Fruit fly (Drosophila melanogaster) whole organism, embryonic: ENCODE results near the gene Hsp22.
A peak's percentile ranks its signal among the peaks of the same experiment; 100 is the strongest.

Experiments
- Atf-2 ChIP-seq: fragments of 200-800 bp; sonication (Bioruptor generic); optimal IDR thresholded peaks from 2 replicates; lab custom pipeline; 2016; ENCODE audit warnings: missing biosample characterization, missing genetic modification characterization
- B-H2 ChIP-seq: fragments of 200-800 bp; sonication (Bioruptor generic); optimal IDR thresholded peaks from 2 replicates; lab custom pipeline; 2018; ENCODE audit warnings: missing biosample characterization, mild to moderate bottlenecking, missing genetic modification characterization
- Bgb ChIP-seq: fragments of 200-800 bp; sonication (Bioruptor generic); IDR thresholded peaks from 2 replicates; pipeline ENCODE4 v1.3.6; 2022; ENCODE audit warnings: missing biosample characterization, missing genetic modification characterization; ENCODE audit not compliant: partially characterized antibody
- CG10209 ChIP-seq: fragments of 200-800 bp; sonication (Bioruptor generic); optimal IDR thresholded peaks from 3 replicates; lab custom pipeline; 2017; ENCODE audit warnings: missing biosample characterization, mild to moderate bottlenecking, missing genetic modification characterization, missing genetic modification reagents
- CG10267 ChIP-seq: fragments of 200-800 bp; sonication (Bioruptor generic); optimal IDR thresholded peaks from 2 replicates; lab custom pipeline; 2018; ENCODE audit warnings: missing biosample characterization, mild to moderate bottlenecking, missing genetic modification characterization, moderate library complexity
- CG12659 ChIP-seq: fragments of 200-800 bp; sonication (Bioruptor generic); optimal IDR thresholded peaks from 3 replicates; lab custom pipeline; 2017; ENCODE audit warnings: mild to moderate bottlenecking, missing biosample characterization, missing genetic modification reagents, missing genetic modification characterization
- CG18764 ChIP-seq: fragments of 200-800 bp; sonication (Bioruptor generic); optimal IDR thresholded peaks from 3 replicates; lab custom pipeline; 2016; ENCODE audit warnings: missing biosample characterization, missing genetic modification characterization
- CG2712 ChIP-seq: fragments of 200-800 bp; optimal IDR thresholded peaks from 3 replicates; lab custom pipeline; 2019; ENCODE audit warnings: missing biosample characterization, mild to moderate bottlenecking, missing genetic modification characterization, moderate library complexity
- CG32767 ChIP-seq: fragments of 200-800 bp; sonication (Bioruptor generic); IDR thresholded peaks from 2 replicates; pipeline ENCODE4 v1.3.6; 2022; ENCODE audit warnings: missing biosample characterization, missing genetic modification characterization
- CG33557 ChIP-seq: fragments of 200-800 bp; sonication (Bioruptor generic); optimal IDR thresholded peaks from 2 replicates; lab custom pipeline; 2019; ENCODE audit warnings: missing biosample characterization, mild to moderate bottlenecking, missing genetic modification characterization, moderate library complexity
- CG34224 ChIP-seq: fragments of 200-800 bp; sonication (Bioruptor generic); IDR thresholded peaks from 3 replicates; pipeline ENCODE4 v1.3.6; 2022; ENCODE audit warnings: missing biosample characterization, missing genetic modification characterization; ENCODE audit not compliant: partially characterized antibody
- CG34376 ChIP-seq: fragments of 200-800 bp; sonication (Bioruptor generic); optimal IDR thresholded peaks from 2 replicates; lab custom pipeline; 2018; ENCODE audit warnings: missing biosample characterization, mild to moderate bottlenecking, missing genetic modification characterization
- CG6254 ChIP-seq: fragments of 200-800 bp; sonication (Bioruptor generic); optimal IDR thresholded peaks from 3 replicates; lab custom pipeline; 2017; ENCODE audit warnings: mild to moderate bottlenecking, missing biosample characterization, missing genetic modification reagents, missing genetic modification characterization
- CG6272 ChIP-seq: fragments of 200-800 bp; sonication (Bioruptor generic); IDR thresholded peaks from 2 replicates; pipeline ENCODE4 v1.3.6; 2022; ENCODE audit warnings: missing biosample characterization, missing genetic modification characterization
- CG6791 ChIP-seq: fragments of 200-800 bp; sonication (Bioruptor generic); IDR thresholded peaks from 3 replicates; pipeline ENCODE4 v1.3.6; 2022; ENCODE audit warnings: missing biosample characterization, missing genetic modification characterization; ENCODE audit not compliant: partially characterized antibody
- CHES-1-like ChIP-seq: fragments of 200-800 bp; sonication (Bioruptor generic); optimal IDR thresholded peaks from 2 replicates; lab custom pipeline; 2016; ENCODE audit warnings: missing biosample characterization, missing genetic modification characterization
- CoRest ChIP-seq: fragments of 200-800 bp; sonication (Bioruptor generic); optimal IDR thresholded peaks from 3 replicates; lab custom pipeline; 2018; ENCODE audit warnings: missing biosample characterization, mild to moderate bottlenecking, missing genetic modification characterization, moderate library complexity
- E2f2 ChIP-seq: fragments of 200-800 bp; sonication (Bioruptor generic); IDR thresholded peaks from 2 replicates; pipeline ENCODE4 v1.3.6; 2022; ENCODE audit warnings: missing biosample characterization, missing genetic modification characterization
- Eip74EF ChIP-seq, 2 experiments: fragments of 200-800 bp in 1 of 2; fragments of >200 bp in 1 of 2; sonication (Bioruptor generic) in 1 of 2; optimal IDR thresholded peaks; 2 replicates each; lab custom pipeline; 2017 to 2019; ENCODE audit warnings: missing biosample characterization in 2 of 2, missing genetic modification characterization in 2 of 2, mild to moderate bottlenecking in 1 of 2, moderate library complexity in 1 of 2
- H2.0 ChIP-seq: fragments of 200-800 bp; sonication (Bioruptor generic); IDR thresholded peaks from 2 replicates; pipeline ENCODE4 v1.3.6; 2022; ENCODE audit warnings: missing biosample characterization, missing genetic modification characterization
- HLH54F ChIP-seq: fragments of 200-800 bp; sonication (Bioruptor generic); optimal IDR thresholded peaks from 3 replicates; lab custom pipeline; 2016; ENCODE audit warnings: missing biosample characterization, missing genetic modification characterization
- Hmr ChIP-seq: fragments of 200-800 bp; sonication (Bioruptor generic); optimal IDR thresholded peaks from 3 replicates; lab custom pipeline; 2017; ENCODE audit warnings: mild to moderate bottlenecking, missing biosample characterization, missing genetic modification reagents, missing genetic modification characterization
- MBD-R2 ChIP-seq: fragments of 200-800 bp; sonication (Bioruptor generic); IDR thresholded peaks from 2 replicates; pipeline ENCODE4 v1.3.6; 2022; ENCODE audit warnings: missing biosample characterization, missing genetic modification characterization
- MESR4 ChIP-seq: fragments of 200-800 bp; sonication (Bioruptor generic); optimal IDR thresholded peaks from 2 replicates; lab custom pipeline; 2018; ENCODE audit warnings: missing biosample characterization, mild to moderate bottlenecking, missing genetic modification characterization, moderate library complexity
- NFAT ChIP-seq: fragments of 200-800 bp; sonication (Bioruptor generic); IDR thresholded peaks from 2 replicates; pipeline ENCODE4 v1.3.6; 2022; ENCODE audit warnings: missing biosample characterization, missing genetic modification characterization
- Nf-YB ChIP-seq: fragments of 200-800 bp; sonication (Bioruptor generic); optimal IDR thresholded peaks from 3 replicates; lab custom pipeline; 2019; ENCODE audit warnings: missing biosample characterization, mild to moderate bottlenecking, missing genetic modification characterization, moderate library complexity
- Oaz ChIP-seq: fragments of 200-800 bp; sonication (Bioruptor generic); IDR thresholded peaks from 2 replicates; pipeline ENCODE4 v1.3.6; 2022; ENCODE audit warnings: missing biosample characterization, missing genetic modification characterization
- Optix ChIP-seq: fragments of 200-800 bp; sonication (Bioruptor generic); IDR thresholded peaks from 3 replicates; pipeline ENCODE4 v1.3.6; 2022; ENCODE audit warnings: missing biosample characterization, missing genetic modification characterization
- Rfx ChIP-seq: fragments of 200-800 bp; sonication (Bioruptor generic); IDR thresholded peaks from 2 replicates; pipeline ENCODE4 v1.3.6; 2022; ENCODE audit warnings: missing biosample characterization, missing genetic modification characterization
- TFAM ChIP-seq: fragments of 200-800 bp; sonication (Bioruptor generic); optimal IDR thresholded peaks from 2 replicates; lab custom pipeline; 2017; ENCODE audit warnings: missing biosample characterization, missing genetic modification characterization, inconsistent platforms
- Tbp ChIP-seq: fragments of >200 bp; optimal IDR thresholded peaks from 2 replicates; lab custom pipeline; 2018; ENCODE audit warnings: missing biosample characterization, missing genetic modification characterization
- ara ChIP-seq: fragments of 200-800 bp; sonication (Bioruptor generic); IDR thresholded peaks from 2 replicates; pipeline ENCODE4 v1.3.6; 2022; ENCODE audit warnings: missing biosample characterization, missing genetic modification characterization
- ash1 ChIP-seq: fragments of 200-800 bp; sonication (Bioruptor generic); optimal IDR thresholded peaks from 2 replicates; lab custom pipeline; 2018; ENCODE audit warnings: missing biosample characterization, mild to moderate bottlenecking, missing genetic modification characterization
- cg ChIP-seq: fragments of 200-800 bp; sonication (Bioruptor generic); optimal IDR thresholded peaks from 3 replicates; lab custom pipeline; 2019; ENCODE audit warnings: missing biosample characterization, mild to moderate bottlenecking, missing genetic modification characterization, moderate library complexity
- chinmo ChIP-seq: fragments of 200-800 bp; sonication (Bioruptor generic); IDR thresholded peaks from 4 replicates; pipeline ENCODE4 v1.3.6; 2022; ENCODE audit warnings: missing biosample characterization, missing genetic modification characterization; ENCODE audit not compliant: partially characterized antibody
- dmrt99B ChIP-seq: fragments of 200-800 bp; sonication (Bioruptor generic); optimal IDR thresholded peaks from 2 replicates; lab custom pipeline; 2018; ENCODE audit warnings: missing biosample characterization, mild to moderate bottlenecking, missing genetic modification characterization, moderate library complexity
- grn ChIP-seq: fragments of 200-800 bp; sonication (Bioruptor generic); optimal IDR thresholded peaks from 3 replicates; lab custom pipeline; 2017; ENCODE audit warnings: missing biosample characterization, missing genetic modification characterization
- gsb ChIP-seq: fragments of 200-800 bp; sonication (Bioruptor generic); IDR thresholded peaks from 2 replicates; pipeline ENCODE4 v1.3.6; 2022; ENCODE audit warnings: missing biosample characterization, missing genetic modification characterization
- jigr1 ChIP-seq: fragments of 200-800 bp; sonication (Bioruptor generic); IDR thresholded peaks from 3 replicates; pipeline ENCODE4 v1.3.6; 2022; ENCODE audit warnings: missing biosample characterization, missing genetic modification characterization
- kah ChIP-seq: fragments of 200-800 bp; sonication (Bioruptor generic); optimal IDR thresholded peaks from 2 replicates; lab custom pipeline; 2018; ENCODE audit warnings: missing biosample characterization, mild to moderate bottlenecking, missing genetic modification characterization
- lbe ChIP-seq: fragments of 200-800 bp; sonication (Bioruptor generic); optimal IDR thresholded peaks from 2 replicates; lab custom pipeline; 2016; ENCODE audit warnings: missing biosample characterization, mild to moderate bottlenecking, missing genetic modification characterization
- lilli ChIP-seq: fragments of 200-800 bp; sonication (Bioruptor generic); optimal IDR thresholded peaks from 3 replicates; lab custom pipeline; 2016; ENCODE audit warnings: missing biosample characterization, missing genetic modification characterization
- nerfin-2 ChIP-seq: fragments of 200-800 bp; sonication (Bioruptor generic); IDR thresholded peaks from 2 replicates; pipeline ENCODE4 v1.3.6; 2022; ENCODE audit warnings: missing biosample characterization, missing genetic modification characterization; ENCODE audit not compliant: partially characterized antibody
- p53 ChIP-seq: fragments of 200-800 bp; sonication (Bioruptor generic); optimal IDR thresholded peaks from 2 replicates; lab custom pipeline; 2016; ENCODE audit warnings: missing biosample characterization, missing genetic modification characterization
- sima ChIP-seq: fragments of 200-800 bp; sonication (Bioruptor generic); optimal IDR thresholded peaks from 2 replicates; lab custom pipeline; 2016; ENCODE audit warnings: missing biosample characterization, missing genetic modification characterization
- sisA ChIP-seq: fragments of 200-800 bp; sonication (Bioruptor generic); IDR thresholded peaks from 2 replicates; pipeline ENCODE4 v1.3.6; 2022; ENCODE audit warnings: missing biosample characterization, missing genetic modification characterization
- sr ChIP-seq: fragments of 200-800 bp; sonication (Bioruptor generic); IDR thresholded peaks from 3 replicates; pipeline ENCODE4 v1.3.6; 2022; ENCODE audit warnings: missing biosample characterization, missing genetic modification characterization
- ssp ChIP-seq: fragments of 200-800 bp; sonication (Bioruptor generic); IDR thresholded peaks from 2 replicates; pipeline ENCODE4 v1.3.6; 2022; ENCODE audit warnings: missing biosample characterization, missing genetic modification characterization
- tup ChIP-seq: fragments of 200-800 bp; sonication (Bioruptor generic); optimal IDR thresholded peaks from 2 replicates; lab custom pipeline; 2016; ENCODE audit warnings: missing biosample characterization, mild to moderate bottlenecking, missing genetic modification characterization, moderate library complexity
- vvl ChIP-seq: fragments of 200-800 bp; sonication (Bioruptor generic); IDR thresholded peaks from 2 replicates; pipeline ENCODE4 v1.3.6; 2022; ENCODE audit warnings: missing biosample characterization, missing genetic modification characterization

Hsp22 gene

DNA sequence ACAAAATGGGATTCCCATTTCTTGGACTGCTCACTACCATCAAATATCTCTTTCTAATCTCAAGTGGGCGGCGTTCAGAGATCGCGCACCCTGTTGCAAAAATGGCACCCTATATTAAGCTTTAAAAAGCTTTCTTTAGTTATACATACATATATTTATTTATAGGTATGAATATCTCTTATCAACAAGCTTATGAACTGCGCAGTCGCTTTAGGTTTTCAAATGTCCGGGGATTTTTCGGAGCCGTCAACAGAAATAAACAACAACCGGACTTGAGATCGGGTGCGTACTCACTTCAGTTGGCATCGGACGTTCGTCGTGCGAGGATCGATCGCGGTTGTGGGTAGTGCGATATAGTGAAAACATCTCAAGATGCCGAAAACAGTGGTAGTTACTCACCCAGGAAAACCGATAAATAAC, 23.4 kb upstream of the Hsp22 start, which contains the start of gene PGRP-LF (continued):
- TF ChIP-seq Eip74EF (GFP tag; optimal IDR thresholded peaks at IDR 0.05; lab: Kevin White, UChicago) (peak in 1 of 2 experiments; percentile 58), Rfx (GFP tag; lab: Robert Waterston, UW) (peak; percentile 53), CG10209 (GFP tag; lab: Kevin White, UChicago) (no peak), Nf-YB (peak; percentile 58), Oaz (GFP tag; lab: Robert Waterston, UW) (no peak), CG33557 (GFP tag; lab: Kevin White, UChicago) (no peak), CG10267 (tag; lab: Kevin White, UChicago) (no peak), gsb (GFP tag; lab: Robert Waterston, UW) (no peak), Tbp (GFP tag; lab: Kevin White, UChicago) (no peak), CG34376 (GFP tag; lab: Kevin White, UChicago) (peak; percentile 83), cg (GFP tag; lab: Kevin White, UChicago) (peak; percentile 12), sima (no peak), CG2712 (tag; lab: Kevin White, UChicago) (no peak), dmrt99B (tag; lab: Kevin White, UChicago) (peak; percentile 21), Atf-2 (GFP tag; lab: Kevin White, UChicago) (no peak), E2f2 (no peak; the same call in 1 of the 2 replicates), ssp (GFP tag; lab: Robert Waterston, UW) (no peak), sisA (no peak), jigr1 (no peak), TFAM (no peak), nerfin-2 (GFP tag; lab: Robert Waterston, UW) (no peak), CoRest (tag; lab: Kevin White, UChicago) (peak; percentile 24), NFAT (GFP tag; lab: Robert Waterston, UW) (peak; percentile 21; the same call in 1 of the 2 replicates), B-H2 (GFP tag; lab: Kevin White, UChicago) (peak; percentile 64), grn (GFP tag; lab: Kevin White, UChicago) (peak; percentile 38), CG6272 (GFP tag; lab: Robert Waterston, UW) (no peak), ash1 (no peak), CG6254 (GFP tag; lab: Kevin White, UChicago) (no peak), MBD-R2 (GFP tag; lab: Robert Waterston, UW) (peak; percentile 9; the same call in 1 of the 2 replicates), chinmo (GFP tag; lab: Robert Waterston, UW) (peak; percentile 89; the same call in 3 of the 4 replicates), MESR4 (GFP tag; lab: Kevin White, UChicago) (no peak), Hmr (peak; percentile 33), lilli (peak; percentile 38), HLH54F (GFP tag; lab: Kevin White, UChicago) (peak; percentile 6), CG6791 (GFP tag; lab: Robert Waterston, UW) (no peak), Bgb (GFP tag; lab: Robert Waterston, UW) (peak; percentile 25; the same call in 1 of the 2 replicates), lbe (GFP tag; lab: Kevin White, UChicago) (peak; percentile 54), CG32767 (peak; percentile 35; the same call in 1 of the 2 replicates), vvl (GFP tag; lab: Robert Waterston, UW) (0 out of 2 replicates have a peak, but pooled peaks have one; percentile 20), Optix (GFP tag; lab: Robert Waterston, UW) (no peak), CG18764 (GFP tag; lab: Kevin White, UChicago) (no peak), sr (GFP tag; lab: Robert Waterston, UW) (peak; percentile 87), H2.0 (GFP tag; lab: Robert Waterston, UW) (no peak), ara (no peak), kah (GFP tag; lab: Kevin White, UChicago) (no peak), CG34224 (GFP tag; lab: Robert Waterston, UW) (peak; percentile 14; the same call in 1 of the 3 replicates), CHES-1-like (GFP tag; lab: Kevin White, UChicago) (peak; percentile 22), CG12659 (GFP tag; lab: Kevin White, UChicago) (peak; percentile 16), tup (GFP tag; lab: Kevin White, UChicago) (no peak), p53 (GFP tag; lab: Kevin White, UChicago) (no peak)
